Fruit fly (Drosophila melanogaster): Measurements from ENCODE around the gene Sec71.

Gene Sec71

dm6 chr2L:13838647-13839390 lies 45.5 kb downstream of the Sec71 start (continued):
- TF ChIP-seq Usf (GFP tag; optimal IDR thresholded peaks at IDR 0.05) (no peak), CG17568 (GFP tag; optimal IDR thresholded peaks at IDR 0.05) (peak; percentile 20), kay (GFP tag; optimal IDR thresholded peaks at IDR 0.05) (no peak), bigmax (GFP tag; optimal IDR thresholded peaks at IDR 0.05) (no peak), CG3726 (GFP tag; IDR thresholded peaks at IDR 0.05) (no peak), CG12659 (GFP tag; optimal IDR thresholded peaks at IDR 0.05) (peak; percentile 24), CG4424 (GFP tag; optimal IDR thresholded peaks at IDR 0.05) (no peak), ftz-f1 (GFP tag; optimal IDR thresholded peaks at IDR 0.05) (no peak), MBD-R2 (GFP tag; IDR thresholded peaks at IDR 0.05) (no peak), CG17361 (GFP tag; IDR thresholded peaks at IDR 0.05) (no peak), fd102C (GFP tag; optimal IDR thresholded peaks at IDR 0.05) (peak; percentile 46), usp (GFP tag; optimal IDR thresholded peaks at IDR 0.05) (no peak), kni (GFP tag; optimal IDR thresholded peaks at IDR 0.05) (no peak), knrl (GFP tag; IDR thresholded peaks at IDR 0.05; ENCODE audit: partially characterized antibody) (no peak), gsb (GFP tag; IDR thresholded peaks at IDR 0.05) (no peak), pita (GFP tag; optimal IDR thresholded peaks at IDR 0.05) (no peak), Opbp (GFP tag; IDR thresholded peaks at IDR 0.05; ENCODE audit: partially characterized antibody) (no peak), TFAM (GFP tag; optimal IDR thresholded peaks at IDR 0.05) (no peak), Gug (GFP tag; IDR thresholded peaks at IDR 0.05) (peak; percentile 22; the same call in 1 of the 4 replicates), CG10274 (GFP tag; optimal IDR thresholded peaks at IDR 0.05) (no peak), pnt (GFP tag; optimal IDR thresholded peaks at IDR 0.05) (no peak), CG15696 (tag; optimal IDR thresholded peaks at IDR 0.05) (peak; percentile 46), CG10462 (GFP tag; optimal IDR thresholded peaks at IDR 0.05) (peak; percentile 2), Bdp1 (GFP tag; optimal IDR thresholded peaks at IDR 0.05) (peak; percentile 36), CG6854 (GFP tag; optimal IDR thresholded peaks at IDR 0.05) (no peak), so (GFP tag; IDR thresholded peaks at IDR 0.05) (no peak), Trl (optimal IDR thresholded peaks at IDR 0.05) (no peak), Trl (GFP tag; optimal IDR thresholded peaks at IDR 0.05) (peak; percentile 19), CG10321 (GFP tag; IDR thresholded peaks at IDR 0.05) (no peak), Hand (GFP tag; optimal IDR thresholded peaks at IDR 0.05) (peak; percentile 27), CG3838 (GFP tag; optimal IDR thresholded peaks at IDR 0.05) (peak; percentile 38), Gsc (GFP tag; IDR thresholded peaks at IDR 0.05) (no peak), Lpt (GFP tag; optimal IDR thresholded peaks at IDR 0.05) (no peak), CG3281 (GFP tag; optimal IDR thresholded peaks at IDR 0.05) (peak; percentile 25), CrebB (tag; optimal IDR thresholded peaks at IDR 0.05) (no peak), CG7963 (GFP tag; IDR thresholded peaks at IDR 0.05; ENCODE audit: partially characterized antibody) (no peak), wor (GFP tag; IDR thresholded peaks at IDR 0.05) (no peak), Xrp1 (GFP tag; IDR thresholded peaks at IDR 0.05) (no peak), CG8765 (GFP tag; IDR thresholded peaks at IDR 0.05) (no peak), CG34422 (GFP tag; IDR thresholded peaks at IDR 0.05) (no peak; the same call in 2 of the 3 replicates), Rfx (GFP tag; IDR thresholded peaks at IDR 0.05) (peak; percentile 36), repo (GFP tag; optimal IDR thresholded peaks at IDR 0.05) (no peak), Dip3 (GFP tag; optimal IDR thresholded peaks at IDR 0.05) (no peak), CG30431 (GFP tag; optimal IDR thresholded peaks at IDR 0.05) (no peak), Adf1 (GFP tag; IDR thresholded peaks at IDR 0.05) (no peak), Stat92E (GFP tag; optimal IDR thresholded peaks at IDR 0.05) (no peak), vnd (GFP tag; IDR thresholded peaks at IDR 0.05; ENCODE audit: partially characterized antibody) (no peak), CG12391 (tag; optimal IDR thresholded peaks at IDR 0.05) (no peak), CG4617 (GFP tag; optimal IDR thresholded peaks at IDR 0.05; ENCODE audit: borderline replicate concordance) (no peak), p53 (GFP tag; optimal IDR thresholded peaks at IDR 0.05) (no peak), Chrac-16 (GFP tag; optimal IDR thresholded peaks at IDR 0.05) (no peak)

All from whole organism, embryonic.